Fruit fly (Drosophila melanogaster): ENCODE measurements around the gene CG34177.
A peak's percentile ranks its signal among the peaks of the same experiment; 100 is the strongest.

CG34177 gene

DNA sequence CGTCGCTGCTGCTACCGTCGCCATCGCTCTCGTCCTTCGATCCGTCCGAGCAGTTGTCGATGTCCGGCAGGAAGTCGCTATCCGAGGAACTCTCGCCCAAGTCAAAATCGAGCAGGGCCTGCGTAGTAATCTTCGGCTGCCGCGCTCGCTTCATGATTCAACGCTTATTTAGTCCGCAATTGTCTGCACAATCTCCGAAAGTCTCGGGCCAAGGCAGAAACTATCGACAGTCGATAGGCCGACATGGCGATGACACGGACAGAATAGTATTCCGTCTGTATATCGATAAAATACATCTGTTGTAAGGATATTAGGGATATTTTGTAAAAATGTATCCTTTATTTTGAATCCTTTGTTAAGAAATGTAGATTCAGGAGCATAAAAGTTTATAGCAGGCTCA lies 19.1 kb downstream of the CG34177 start, which contains the start of gene CG15439 (continued):
- TF ChIP-seq row (GFP tag; IDR thresholded peaks at IDR 0.05) = peak; percentile 8; the same call in 1 of the 3 replicates
- TF ChIP-seq MTF-1 (GFP tag; optimal IDR thresholded peaks at IDR 0.05; ENCODE audit: borderline replicate concordance) = no peak
- no peak for TF ChIP-seq Tbp (GFP tag; optimal IDR thresholded peaks at IDR 0.05)
- TF ChIP-seq CG1602 (GFP tag; optimal IDR thresholded peaks at IDR 0.05) = no peak
- no peak for TF ChIP-seq CG17912 (GFP tag; optimal IDR thresholded peaks at IDR 0.05)
- TF ChIP-seq tio (GFP tag; optimal IDR thresholded peaks at IDR 0.05) = no peak
- TF ChIP-seq CG18262 (tag; optimal IDR thresholded peaks at IDR 0.05) = no peak
- no peak for TF ChIP-seq NFAT (GFP tag; IDR thresholded peaks at IDR 0.05)
- no peak for TF ChIP-seq Ets65A (GFP tag)
- no peak for TF ChIP-seq pros (GFP tag; optimal IDR thresholded peaks at IDR 0.05)
- TF ChIP-seq CG11696 (GFP tag; IDR thresholded peaks at IDR 0.05) = no peak
- peak; percentile 73; the same call in 1 of the 3 replicates for TF ChIP-seq mld (GFP tag; IDR thresholded peaks at IDR 0.05; ENCODE audit: partially characterized antibody)
- no peak for TF ChIP-seq CG31441 (GFP tag; IDR thresholded peaks at IDR 0.05)
- TF ChIP-seq CG11085 (GFP tag; IDR thresholded peaks at IDR 0.05) = no peak
- TF ChIP-seq Xbp1 (GFP tag; optimal IDR thresholded peaks at IDR 0.05) = no peak
- TF ChIP-seq Bgb (GFP tag; IDR thresholded peaks at IDR 0.05; ENCODE audit: partially characterized antibody) = peak; percentile 72
- TF ChIP-seq CG16813 (GFP tag; IDR thresholded peaks at IDR 0.05; ENCODE audit: partially characterized antibody) = peak; percentile 64
- TF ChIP-seq chif (GFP tag; optimal IDR thresholded peaks at IDR 0.05) = no peak
- TF ChIP-seq tna (GFP tag; IDR thresholded peaks at IDR 0.05; ENCODE audit: partially characterized antibody) = peak; percentile 83
- TF ChIP-seq fu2 (GFP tag; optimal IDR thresholded peaks at IDR 0.05) = no peak
- no peak for TF ChIP-seq gsb (GFP tag; IDR thresholded peaks at IDR 0.05)
- TF ChIP-seq ac (GFP tag; optimal IDR thresholded peaks at IDR 0.05) = no peak
- TF ChIP-seq Doc3 (GFP tag; IDR thresholded peaks at IDR 0.05; ENCODE audit: partially characterized antibody) = peak; percentile 67
- TF ChIP-seq Ravus (GFP tag; IDR thresholded peaks at IDR 0.05) = no peak
- TF ChIP-seq MESR4 (GFP tag; optimal IDR thresholded peaks at IDR 0.05) = peak; percentile 89
- TF ChIP-seq Deaf1 (tag; optimal IDR thresholded peaks at IDR 0.05) = no peak
- TF ChIP-seq Dll (GFP tag; IDR thresholded peaks at IDR 0.05; ENCODE audit: partially characterized antibody) = peak; percentile 79
- no peak for TF ChIP-seq Atf-2 (GFP tag; optimal IDR thresholded peaks at IDR 0.05)
- TF ChIP-seq Opbp (GFP tag; IDR thresholded peaks at IDR 0.05; ENCODE audit: partially characterized antibody) = peak; percentile 76; the same call in 2 of the 3 replicates
- TF ChIP-seq phol (tag; optimal IDR thresholded peaks at IDR 0.05) = peak; percentile 17
- peak in 1 of 2 experiments; percentile 43 for TF ChIP-seq crp (GFP tag; optimal IDR thresholded peaks at IDR 0.05)
- TF ChIP-seq CG7271 (tag; optimal IDR thresholded peaks at IDR 0.05) = no peak
- TF ChIP-seq tll (GFP tag; optimal IDR thresholded peaks at IDR 0.05) = no peak
- TF ChIP-seq Mrtf (GFP tag; IDR thresholded peaks at IDR 0.05) = no peak
- TF ChIP-seq H15 (GFP tag; IDR thresholded peaks at IDR 0.05) = no peak
- no peak for TF ChIP-seq CG10565 (GFP tag; optimal IDR thresholded peaks at IDR 0.05)
- TF ChIP-seq Hr51 (GFP tag; optimal IDR thresholded peaks at IDR 0.05) = no peak
- no peak for TF ChIP-seq so (GFP tag; IDR thresholded peaks at IDR 0.05)
- no peak for TF ChIP-seq Jarid2 (GFP tag; optimal IDR thresholded peaks at IDR 0.05)
- no peak for TF ChIP-seq NfI (GFP tag; optimal IDR thresholded peaks at IDR 0.05)
- TF ChIP-seq CG15601 (tag; optimal IDR thresholded peaks at IDR 0.05) = no peak
- peak; percentile 83 for TF ChIP-seq CG13287 (GFP tag; IDR thresholded peaks at IDR 0.05; ENCODE audit: partially characterized antibody)
- TF ChIP-seq lbe (GFP tag; optimal IDR thresholded peaks at IDR 0.05) = no peak
- TF ChIP-seq CG14710 (tag; optimal IDR thresholded peaks at IDR 0.05) = peak; percentile 13
- no peak for TF ChIP-seq pum (GFP tag; optimal IDR thresholded peaks at IDR 0.05)
- no peak for TF ChIP-seq slbo (GFP tag; IDR thresholded peaks at IDR 0.05)
- peak; percentile 61 for TF ChIP-seq MBD-R2 (GFP tag; IDR thresholded peaks at IDR 0.05)
- no peak for TF ChIP-seq CG12744 (GFP tag; optimal IDR thresholded peaks at IDR 0.05)
- TF ChIP-seq H2.0 (GFP tag; IDR thresholded peaks at IDR 0.05) = no peak
- no peak for TF ChIP-seq Gug (GFP tag; IDR thresholded peaks at IDR 0.05)

Data from whole organism, embryonic.